Worm (Caenorhabditis elegans): Measurements from ENCODE around the gene kin-4.

DNA sequence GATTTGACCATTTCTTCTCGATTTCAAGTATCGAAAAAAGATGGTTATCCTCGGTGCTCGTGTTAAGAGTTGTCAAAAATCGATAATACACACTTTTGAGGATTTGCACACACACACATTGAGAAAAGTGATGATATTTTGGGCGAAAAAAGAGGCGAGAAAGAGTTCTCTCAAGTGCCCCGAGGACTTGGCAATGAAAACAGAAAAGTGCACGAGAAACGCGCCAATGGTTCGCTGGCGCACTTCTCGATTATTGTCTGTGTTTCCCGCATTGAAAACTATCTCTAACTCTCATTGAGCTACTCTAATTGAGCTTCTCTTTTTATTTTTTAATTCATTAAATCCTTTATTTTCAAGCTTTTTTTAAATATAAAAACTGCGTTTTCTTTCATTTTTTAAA, 8.2 kb downstream of the kin-4 start:
- no peak for TF ChIP-seq unc-62 (GFP tag; optimal IDR thresholded peaks at IDR 0.05)
- no peak for TF ChIP-seq ama-1 (optimal IDR thresholded peaks at IDR 0.05)
- TF ChIP-seq ama-1 (GFP tag; optimal IDR thresholded peaks at IDR 0.05): no peak
- TF ChIP-seq nhr-179 (tag; optimal IDR thresholded peaks at IDR 0.05): no peak
- TF ChIP-seq snpc-3.4 (tag; optimal IDR thresholded peaks at IDR 0.05): no peak
- no peak for TF ChIP-seq unc-130 (GFP tag; optimal IDR thresholded peaks at IDR 0.05)
- TF ChIP-seq ceh-58 (GFP tag; IDR thresholded peaks at IDR 0.05): no peak
- TF ChIP-seq lin-54 (GFP tag; optimal IDR thresholded peaks at IDR 0.05): peak; percentile 43
